Fruit fly (Drosophila melanogaster) whole organism, prepupa: ENCODE measurements around the gene Mgat2.

Source experiments
- CG10631 ChIP-seq: fragments of 200-800 bp; sonication (Bioruptor generic); optimal IDR thresholded peaks from 2 replicates; lab custom pipeline; 2016; ENCODE audit warnings: missing biosample characterization, missing genetic modification characterization
- CG10669 ChIP-seq: fragments of 200-800 bp; sonication (Bioruptor generic); optimal IDR thresholded peaks from 3 replicates; lab custom pipeline; 2018; ENCODE audit warnings: missing biosample characterization, mild to moderate bottlenecking, missing genetic modification characterization, moderate library complexity
- CG11294 ChIP-seq: fragments of 200-800 bp; sonication (Bioruptor generic); IDR thresholded peaks from 2 replicates; pipeline ENCODE4 v1.3.6; 2022; ENCODE audit warnings: missing biosample characterization, missing genetic modification characterization
- CG11762 ChIP-seq: fragments of 200-800 bp; sonication (Bioruptor generic); optimal IDR thresholded peaks from 3 replicates; lab custom pipeline; 2016; ENCODE audit warnings: missing biosample characterization, missing genetic modification characterization; ENCODE audit not compliant: insufficient read depth
- CG15336 ChIP-seq: fragments of 200-800 bp; sonication (Bioruptor generic); IDR thresholded peaks from 2 replicates; pipeline ENCODE4 v1.3.6; 2022; ENCODE audit warnings: missing biosample characterization, missing genetic modification characterization
- CG3032 ChIP-seq: fragments of 200-800 bp; optimal IDR thresholded peaks from 2 replicates; lab custom pipeline; 2019; ENCODE audit warnings: missing biosample characterization, mild to moderate bottlenecking, missing genetic modification characterization, moderate library complexity
- CG31627 ChIP-seq: fragments of 200-800 bp; sonication (Bioruptor generic); optimal IDR thresholded peaks from 3 replicates; lab custom pipeline; 2016; ENCODE audit warnings: missing biosample characterization, missing genetic modification characterization
- CG32006 ChIP-seq: fragments of 200-800 bp; sonication (Bioruptor generic); optimal IDR thresholded peaks from 3 replicates; lab custom pipeline; 2017; ENCODE audit warnings: missing biosample characterization, mild to moderate bottlenecking, missing genetic modification characterization
- CG34406 ChIP-seq: fragments of 200-800 bp; sonication (Bioruptor generic); optimal IDR thresholded peaks from 3 replicates; lab custom pipeline; 2016; ENCODE audit warnings: missing biosample characterization, missing genetic modification characterization
- CG3919 ChIP-seq: fragments of 200-800 bp; sonication (Bioruptor generic); optimal IDR thresholded peaks from 3 replicates; lab custom pipeline; 2016; ENCODE audit warnings: missing biosample characterization, missing genetic modification characterization
- CG4318 ChIP-seq: fragments of 200-800 bp; sonication (Bioruptor generic); optimal IDR thresholded peaks from 3 replicates; lab custom pipeline; 2017; ENCODE audit warnings: missing biosample characterization, mild to moderate bottlenecking, missing genetic modification characterization
- CG6163 ChIP-seq: fragments of 200-800 bp; sonication (Bioruptor generic); IDR thresholded peaks from 3 replicates; pipeline ENCODE4 v1.3.6; 2022; ENCODE audit warnings: missing biosample characterization, missing genetic modification characterization
- CG6276 ChIP-seq: fragments of 200-800 bp; sonication (Bioruptor generic); optimal IDR thresholded peaks from 2 replicates; lab custom pipeline; 2017; ENCODE audit warnings: missing biosample characterization, mild to moderate bottlenecking, missing genetic modification characterization
- CG6792 ChIP-seq: fragments of 200-800 bp; sonication (Bioruptor generic); optimal IDR thresholded peaks from 3 replicates; lab custom pipeline; 2016; ENCODE audit warnings: missing biosample characterization, missing genetic modification characterization
- CG6808 ChIP-seq: fragments of 200-800 bp; sonication (Bioruptor generic); optimal IDR thresholded peaks from 3 replicates; lab custom pipeline; 2017; ENCODE audit warnings: missing biosample characterization, missing genetic modification characterization, mild to moderate bottlenecking, moderate library complexity, missing genetic modification reagents
- CG6854 ChIP-seq: fragments of 200-800 bp; sonication (Bioruptor generic); optimal IDR thresholded peaks from 2 replicates; lab custom pipeline; 2017; ENCODE audit warnings: missing biosample characterization, mild to moderate bottlenecking, missing genetic modification characterization
- CG7368 ChIP-seq: fragments of 200-800 bp; sonication (Bioruptor generic); optimal IDR thresholded peaks from 3 replicates; lab custom pipeline; 2016; ENCODE audit warnings: missing biosample characterization, missing genetic modification characterization
- CG8319 ChIP-seq: fragments of 200-800 bp; sonication (Bioruptor generic); optimal IDR thresholded peaks from 3 replicates; lab custom pipeline; 2016; ENCODE audit warnings: missing biosample characterization, missing genetic modification characterization
- CG8632 ChIP-seq: fragments of 200-800 bp; sonication (Bioruptor generic); optimal IDR thresholded peaks from 3 replicates; lab custom pipeline; 2016; ENCODE audit warnings: missing biosample characterization, missing genetic modification characterization
- Eip75B ChIP-seq: fragments of 200-800 bp; sonication (Bioruptor generic); optimal IDR thresholded peaks from 3 replicates; lab custom pipeline; 2016; ENCODE audit warnings: missing biosample characterization, missing genetic modification characterization
- Eip78C ChIP-seq: fragments of 200-800 bp; sonication (Bioruptor generic); peaks from one replicate; lab custom pipeline; 2016; ENCODE audit warnings: missing biosample characterization, missing genetic modification characterization
- Ets21C ChIP-seq: fragments of 200-800 bp; sonication (Bioruptor generic); optimal IDR thresholded peaks from 3 replicates; lab custom pipeline; 2016; ENCODE audit warnings: missing biosample characterization, missing genetic modification characterization
- Ets96B ChIP-seq: fragments of 200-800 bp; optimal IDR thresholded peaks from 2 replicates; lab custom pipeline; 2019; ENCODE audit warnings: missing biosample characterization, mild to moderate bottlenecking, missing genetic modification characterization, moderate library complexity
- Hr38 ChIP-seq: sonication (Bioruptor generic); optimal IDR thresholded peaks from 2 replicates; lab custom pipeline; 2016; ENCODE audit warnings: missing biosample characterization, missing genetic modification characterization
- Hr39 ChIP-seq: fragments of 200-800 bp; sonication (Bioruptor generic); optimal IDR thresholded peaks from 2 replicates; lab custom pipeline; 2016; ENCODE audit warnings: missing biosample characterization, missing genetic modification characterization
- Hr4 ChIP-seq: fragments of 200-800 bp; sonication (Bioruptor generic); optimal IDR thresholded peaks from 3 replicates; lab custom pipeline; 2016; ENCODE audit warnings: missing biosample characterization, missing genetic modification characterization
- Met ChIP-seq: fragments of 200-800 bp; sonication (Bioruptor generic); optimal IDR thresholded peaks from 3 replicates; lab custom pipeline; 2016; ENCODE audit warnings: missing biosample characterization, missing genetic modification characterization
- OdsH ChIP-seq: fragments of 200-800 bp; sonication (Bioruptor generic); optimal IDR thresholded peaks from 3 replicates; lab custom pipeline; 2016; ENCODE audit warnings: missing biosample characterization, missing genetic modification characterization
- Smox ChIP-seq: fragments of 200-800 bp; sonication (Bioruptor generic); optimal IDR thresholded peaks from 3 replicates; lab custom pipeline; 2016; ENCODE audit warnings: missing biosample characterization, missing genetic modification characterization
- Sox14 ChIP-seq: fragments of 200-800 bp; sonication (Bioruptor generic); optimal IDR thresholded peaks from 3 replicates; lab custom pipeline; 2016; ENCODE audit warnings: missing biosample characterization, missing genetic modification characterization
- Sox15 ChIP-seq: fragments of 200-800 bp; sonication (Bioruptor generic); optimal IDR thresholded peaks from 3 replicates; lab custom pipeline; 2016; ENCODE audit warnings: missing biosample characterization, missing genetic modification characterization
- achi ChIP-seq: fragments of 200-800 bp; sonication (Bioruptor generic); optimal IDR thresholded peaks from 3 replicates; lab custom pipeline; 2016; ENCODE audit warnings: missing biosample characterization, missing genetic modification characterization
- dac ChIP-seq: fragments of 200-800 bp; sonication (Bioruptor generic); optimal IDR thresholded peaks from 2 replicates; lab custom pipeline; 2017; ENCODE audit warnings: missing biosample characterization, mild to moderate bottlenecking, missing genetic modification characterization
- dsx ChIP-seq: fragments of 200-800 bp; optimal IDR thresholded peaks from 3 replicates; lab custom pipeline; 2019; ENCODE audit warnings: missing biosample characterization, mild to moderate bottlenecking, missing genetic modification characterization, moderate library complexity; ENCODE audit not compliant: poor library complexity, severe bottlenecking
- eg ChIP-seq: fragments of 200-800 bp; sonication (Bioruptor generic); IDR thresholded peaks from 3 replicates; pipeline ENCODE4 v1.3.6; 2022; ENCODE audit warnings: missing biosample characterization, missing genetic modification characterization
- fd59A ChIP-seq: fragments of 200-800 bp; sonication (Bioruptor generic); optimal IDR thresholded peaks from 2 replicates; lab custom pipeline; 2017; ENCODE audit warnings: missing biosample characterization, mild to moderate bottlenecking, missing genetic modification characterization, missing genetic modification reagents
- fd85E ChIP-seq: fragments of 200-800 bp; sonication (Bioruptor generic); optimal IDR thresholded peaks from 3 replicates; lab custom pipeline; 2016; ENCODE audit warnings: missing biosample characterization, missing genetic modification characterization
- fkh ChIP-seq: fragments of 200-800 bp; sonication (Bioruptor generic); optimal IDR thresholded peaks from 3 replicates; lab custom pipeline; 2017; ENCODE audit warnings: missing biosample characterization, mild to moderate bottlenecking, missing genetic modification characterization, moderate library complexity
- lz ChIP-seq: fragments of 200-800 bp; sonication (Bioruptor generic); optimal IDR thresholded peaks from 3 replicates; lab custom pipeline; 2016; ENCODE audit warnings: missing biosample characterization, missing genetic modification characterization
- net ChIP-seq: fragments of 200-800 bp; sonication (Bioruptor generic); optimal IDR thresholded peaks from 3 replicates; lab custom pipeline; 2016; ENCODE audit warnings: missing biosample characterization, missing genetic modification characterization
- pdm3 ChIP-seq: fragments of 200-800 bp; sonication (Bioruptor generic); optimal IDR thresholded peaks from 3 replicates; lab custom pipeline; 2016; ENCODE audit warnings: missing biosample characterization, missing genetic modification characterization
- svp ChIP-seq: fragments of 200-800 bp; sonication (Bioruptor generic); peaks from one replicate; lab custom pipeline; 2016; ENCODE audit warnings: missing biosample characterization, missing genetic modification characterization
- vri ChIP-seq: fragments of 200-800 bp; sonication (Bioruptor generic); optimal IDR thresholded peaks from 3 replicates; lab custom pipeline; 2016; ENCODE audit warnings: missing biosample characterization, mild to moderate bottlenecking, missing genetic modification characterization

The Mgat2 gene

DNA sequence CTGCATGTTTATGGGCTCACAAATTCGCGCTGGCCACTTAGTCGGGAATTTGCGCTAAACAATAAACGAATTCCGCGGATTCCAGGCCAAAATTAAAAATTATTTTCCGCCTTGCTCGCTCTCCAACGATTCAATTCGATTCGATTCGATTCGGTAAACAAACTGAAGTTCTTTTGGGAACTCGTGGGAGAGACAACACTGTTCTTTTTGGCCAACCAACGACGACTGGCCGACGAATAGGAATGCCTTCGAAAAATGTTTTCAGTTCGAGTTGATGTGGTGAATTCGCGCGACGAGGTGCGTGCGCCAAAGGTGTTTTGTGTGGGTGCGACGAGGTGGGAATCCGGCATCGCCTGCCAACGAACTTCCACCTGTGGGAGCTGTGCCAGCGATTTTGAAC is 29.9 kb upstream of the Mgat2 start, which contains the start of gene CG15528:
Gene CG15528 (minus strand): TSS at position 180 of the 400 bp plus-strand sequence.
- TF ChIP-seq Hr38 (GFP tag; lab: Kevin White, UChicago) (no peak), Ets96B (tag; lab: Kevin White, UChicago) (no peak), Hr39 (GFP tag; lab: Kevin White, UChicago) (no peak), CG6792 (GFP tag; lab: Kevin White, UChicago) (no peak), CG31627 (GFP tag; lab: Kevin White, UChicago) (no peak), CG34406 (no peak), CG7368 (GFP tag; lab: Kevin White, UChicago) (no peak), CG11294 (GFP tag; lab: Robert Waterston, UW) (no peak), fkh (GFP tag; lab: Kevin White, UChicago) (no peak), CG4318 (GFP tag; lab: Kevin White, UChicago) (no peak)

DNA sequence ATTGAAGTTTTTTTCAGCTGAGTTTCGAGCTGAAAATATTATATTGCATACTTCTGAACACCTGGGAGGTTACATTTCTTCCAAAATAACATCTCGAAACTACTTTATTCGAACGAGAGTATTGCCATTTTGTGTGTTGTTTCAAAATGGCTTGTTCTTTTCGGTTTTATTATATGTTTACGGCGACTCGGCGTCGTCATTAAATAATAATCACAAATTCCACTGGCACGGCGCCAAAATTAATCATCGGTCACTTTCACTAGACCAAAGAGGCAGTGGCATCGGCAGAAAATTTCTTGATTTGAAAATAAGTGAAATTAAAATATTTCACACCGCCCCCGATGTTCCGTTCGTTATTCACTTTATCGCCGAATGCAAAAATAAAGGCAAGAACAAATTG is 28.4 kb upstream of the Mgat2 start:
- TF ChIP-seq CG11294 (GFP tag; lab: Robert Waterston, UW), result no peak
- TF ChIP-seq CG34406, result no peak
- no peak for TF ChIP-seq dsx (GFP tag; lab: Kevin White, UChicago)
- peak; percentile 66 for TF ChIP-seq svp (GFP tag; lab: Kevin White, UChicago)
- TF ChIP-seq CG6808 (GFP tag; lab: Kevin White, UChicago), result no peak
- TF ChIP-seq Hr4 (GFP tag; lab: Kevin White, UChicago), result no peak
- TF ChIP-seq CG6163 (GFP tag; lab: Robert Waterston, UW), result no peak
- no peak for TF ChIP-seq CG6276 (GFP tag; lab: Kevin White, UChicago)
- TF ChIP-seq, all 60 proteins: peak for 1

- TF ChIP-seq CG34406, result peak; percentile 89
- TF ChIP-seq CG11762 (GFP tag; lab: Kevin White, UChicago), result peak; percentile 88
- TF ChIP-seq CG6163 (GFP tag; lab: Robert Waterston, UW), result peak; percentile 95
- peak; percentile 82 for TF ChIP-seq fkh (GFP tag; lab: Kevin White, UChicago)
- TF ChIP-seq fd59A (GFP tag; lab: Kevin White, UChicago), result peak; percentile 78
- peak; percentile 87 for TF ChIP-seq CG10669 (GFP tag; lab: Kevin White, UChicago)
- TF ChIP-seq CG8319 (GFP tag; lab: Kevin White, UChicago), result peak; percentile 91
- TF ChIP-seq Ets96B (tag; lab: Kevin White, UChicago), result peak; percentile 86
- TF ChIP-seq CG3032 (tag; lab: Kevin White, UChicago), result peak; percentile 90
- peak; percentile 95 for TF ChIP-seq Ets21C (GFP tag; lab: Kevin White, UChicago)
- TF ChIP-seq Hr4 (GFP tag; lab: Kevin White, UChicago), result peak; percentile 86
- TF ChIP-seq eg (GFP tag; lab: Robert Waterston, UW), result peak; percentile 93
- peak; percentile 90 for TF ChIP-seq vri (GFP tag; lab: Kevin White, UChicago)
- peak; percentile 96 for TF ChIP-seq CG31627 (GFP tag; lab: Kevin White, UChicago)
- TF ChIP-seq dsx (GFP tag; lab: Kevin White, UChicago), result peak; percentile 71
- TF ChIP-seq CG15336 (GFP tag; lab: Robert Waterston, UW), result peak; percentile 81
- TF ChIP-seq CG10631, result peak; percentile 92
- TF ChIP-seq lz (GFP tag; lab: Kevin White, UChicago), result peak; percentile 96
- peak; percentile 91 for TF ChIP-seq achi (GFP tag; lab: Kevin White, UChicago)
- TF ChIP-seq CG32006 (GFP tag; lab: Kevin White, UChicago), result peak; percentile 84
- peak; percentile 92 for TF ChIP-seq Sox14
- TF ChIP-seq fd85E, result peak; percentile 89
- peak; percentile 93 for TF ChIP-seq pdm3
- peak; percentile 89 for TF ChIP-seq net (GFP tag; lab: Kevin White, UChicago)
- TF ChIP-seq Eip78C (GFP tag; lab: Kevin White, UChicago), result peak; percentile 97
- TF ChIP-seq CG6276 (GFP tag; lab: Kevin White, UChicago), result no peak
- TF ChIP-seq CG7368 (GFP tag; lab: Kevin White, UChicago), result peak; percentile 92
- TF ChIP-seq CG6808 (GFP tag; lab: Kevin White, UChicago), result peak; percentile 80
- TF ChIP-seq CG8632 (GFP tag; lab: Kevin White, UChicago), result peak; percentile 84
- peak; percentile 94 for TF ChIP-seq CG3919 (GFP tag; lab: Kevin White, UChicago)
- TF ChIP-seq OdsH, result peak; percentile 92
- peak; percentile 97 for TF ChIP-seq svp (GFP tag; lab: Kevin White, UChicago)
- TF ChIP-seq Eip75B, result peak; percentile 94
- TF ChIP-seq Smox (GFP tag; lab: Kevin White, UChicago), result peak; percentile 93
- peak; percentile 85 for TF ChIP-seq CG11294 (GFP tag; lab: Robert Waterston, UW)
- TF ChIP-seq dac (GFP tag; lab: Kevin White, UChicago), result peak; percentile 80
- peak; percentile 93 for TF ChIP-seq CG6854
- peak; percentile 95 for TF ChIP-seq Met
- peak; percentile 90 for TF ChIP-seq Sox15 (GFP tag; lab: Kevin White, UChicago)
These were observed 24.3 kb upstream of the Mgat2 start, which contains the start of the genes RpL32 and CG7943 for dm6 chr3R:30046029-30047001. TSS of gene RpL32 (minus strand) at chr3R:30046161. TSS of gene CG7943 (plus strand) at chr3R:30046470.
